Fruit fly (Drosophila melanogaster) Kc167 (cell line): ENCODE results near the gene Cpr78Cc.

Experiments used
- h ChIP-seq: fragments of >200 bp; optimal IDR thresholded peaks from 3 replicates; lab custom pipeline; 2018; ENCODE audit warnings: missing external identifiers
- psq ChIP-seq: fragments of >200 bp; optimal IDR thresholded peaks from 2 replicates; lab custom pipeline; 2017; ENCODE audit warnings: missing external identifiers

- TF ChIP-seq psq (lab: Kevin White, UChicago) (no peak), h (lab: Kevin White, UChicago) (no peak)
Measured at dm6 chr3L:21276296-21277257, 23.8 kb upstream of the Cpr78Cc start.
